Fruit fly (Drosophila melanogaster) whole organism, prepupa: ENCODE results near the gene CG7341.

ENCODE experiments used
- Blimp-1 ChIP-seq: fragments of 200-800 bp; sonication (Bioruptor generic); optimal IDR thresholded peaks from 3 replicates; lab custom pipeline; 2017; ENCODE audit warnings: missing biosample characterization, missing genetic modification characterization, mild to moderate bottlenecking, moderate library complexity, missing genetic modification reagents
- CG10631 ChIP-seq: fragments of 200-800 bp; sonication (Bioruptor generic); optimal IDR thresholded peaks from 2 replicates; lab custom pipeline; 2016; ENCODE audit warnings: missing biosample characterization, missing genetic modification characterization
- CG10669 ChIP-seq: fragments of 200-800 bp; sonication (Bioruptor generic); optimal IDR thresholded peaks from 3 replicates; lab custom pipeline; 2018; ENCODE audit warnings: missing biosample characterization, mild to moderate bottlenecking, missing genetic modification characterization, moderate library complexity
- CG11294 ChIP-seq: fragments of 200-800 bp; sonication (Bioruptor generic); IDR thresholded peaks from 2 replicates; pipeline ENCODE4 v1.3.6; 2022; ENCODE audit warnings: missing biosample characterization, missing genetic modification characterization
- CG11762 ChIP-seq: fragments of 200-800 bp; sonication (Bioruptor generic); optimal IDR thresholded peaks from 3 replicates; lab custom pipeline; 2016; ENCODE audit warnings: missing biosample characterization, missing genetic modification characterization; ENCODE audit not compliant: insufficient read depth
- CG15336 ChIP-seq: fragments of 200-800 bp; sonication (Bioruptor generic); IDR thresholded peaks from 2 replicates; pipeline ENCODE4 v1.3.6; 2022; ENCODE audit warnings: missing biosample characterization, missing genetic modification characterization
- CG16779 ChIP-seq: fragments of 200-800 bp; sonication (Bioruptor generic); optimal IDR thresholded peaks from 3 replicates; lab custom pipeline; 2017; ENCODE audit warnings: missing biosample characterization, mild to moderate bottlenecking, missing genetic modification characterization
- CG3032 ChIP-seq: fragments of 200-800 bp; optimal IDR thresholded peaks from 2 replicates; lab custom pipeline; 2019; ENCODE audit warnings: missing biosample characterization, mild to moderate bottlenecking, missing genetic modification characterization, moderate library complexity
- CG31627 ChIP-seq: fragments of 200-800 bp; sonication (Bioruptor generic); optimal IDR thresholded peaks from 3 replicates; lab custom pipeline; 2016; ENCODE audit warnings: missing biosample characterization, missing genetic modification characterization
- CG32006 ChIP-seq: fragments of 200-800 bp; sonication (Bioruptor generic); optimal IDR thresholded peaks from 3 replicates; lab custom pipeline; 2017; ENCODE audit warnings: missing biosample characterization, mild to moderate bottlenecking, missing genetic modification characterization
- CG34406 ChIP-seq: fragments of 200-800 bp; sonication (Bioruptor generic); optimal IDR thresholded peaks from 3 replicates; lab custom pipeline; 2016; ENCODE audit warnings: missing biosample characterization, missing genetic modification characterization
- CG6163 ChIP-seq: fragments of 200-800 bp; sonication (Bioruptor generic); IDR thresholded peaks from 3 replicates; pipeline ENCODE4 v1.3.6; 2022; ENCODE audit warnings: missing biosample characterization, missing genetic modification characterization
- CG6276 ChIP-seq: fragments of 200-800 bp; sonication (Bioruptor generic); optimal IDR thresholded peaks from 2 replicates; lab custom pipeline; 2017; ENCODE audit warnings: missing biosample characterization, mild to moderate bottlenecking, missing genetic modification characterization
- CG6792 ChIP-seq: fragments of 200-800 bp; sonication (Bioruptor generic); optimal IDR thresholded peaks from 3 replicates; lab custom pipeline; 2016; ENCODE audit warnings: missing biosample characterization, missing genetic modification characterization
- CG6854 ChIP-seq: fragments of 200-800 bp; sonication (Bioruptor generic); optimal IDR thresholded peaks from 2 replicates; lab custom pipeline; 2017; ENCODE audit warnings: missing biosample characterization, mild to moderate bottlenecking, missing genetic modification characterization
- CG7368 ChIP-seq: fragments of 200-800 bp; sonication (Bioruptor generic); optimal IDR thresholded peaks from 3 replicates; lab custom pipeline; 2016; ENCODE audit warnings: missing biosample characterization, missing genetic modification characterization
- CG8119 ChIP-seq: fragments of 200-800 bp; sonication (Bioruptor generic); IDR thresholded peaks from 3 replicates; pipeline ENCODE4 v1.3.6; 2022; ENCODE audit warnings: missing biosample characterization, missing genetic modification characterization
- CG8319 ChIP-seq: fragments of 200-800 bp; sonication (Bioruptor generic); optimal IDR thresholded peaks from 3 replicates; lab custom pipeline; 2016; ENCODE audit warnings: missing biosample characterization, missing genetic modification characterization
- CG9139 ChIP-seq: fragments of 200-800 bp; sonication (Bioruptor generic); optimal IDR thresholded peaks from 3 replicates; lab custom pipeline; 2017; ENCODE audit warnings: missing biosample characterization, mild to moderate bottlenecking, missing genetic modification characterization
- Eip75B ChIP-seq: fragments of 200-800 bp; sonication (Bioruptor generic); optimal IDR thresholded peaks from 3 replicates; lab custom pipeline; 2016; ENCODE audit warnings: missing biosample characterization, missing genetic modification characterization
- Eip78C ChIP-seq: fragments of 200-800 bp; sonication (Bioruptor generic); peaks from one replicate; lab custom pipeline; 2016; ENCODE audit warnings: missing biosample characterization, missing genetic modification characterization
- Ets21C ChIP-seq: fragments of 200-800 bp; sonication (Bioruptor generic); optimal IDR thresholded peaks from 3 replicates; lab custom pipeline; 2016; ENCODE audit warnings: missing biosample characterization, missing genetic modification characterization
- Ets96B ChIP-seq: fragments of 200-800 bp; optimal IDR thresholded peaks from 2 replicates; lab custom pipeline; 2019; ENCODE audit warnings: missing biosample characterization, mild to moderate bottlenecking, missing genetic modification characterization, moderate library complexity
- Gug ChIP-seq: fragments of 200-800 bp; sonication (Bioruptor generic); IDR thresholded peaks from 2 replicates; pipeline ENCODE4 v1.3.6; 2022; ENCODE audit warnings: missing biosample characterization, missing genetic modification characterization
- Hr39 ChIP-seq: fragments of 200-800 bp; sonication (Bioruptor generic); optimal IDR thresholded peaks from 2 replicates; lab custom pipeline; 2016; ENCODE audit warnings: missing biosample characterization, missing genetic modification characterization
- Hr4 ChIP-seq: fragments of 200-800 bp; sonication (Bioruptor generic); optimal IDR thresholded peaks from 3 replicates; lab custom pipeline; 2016; ENCODE audit warnings: missing biosample characterization, missing genetic modification characterization
- Met ChIP-seq: fragments of 200-800 bp; sonication (Bioruptor generic); optimal IDR thresholded peaks from 3 replicates; lab custom pipeline; 2016; ENCODE audit warnings: missing biosample characterization, missing genetic modification characterization
- OdsH ChIP-seq: fragments of 200-800 bp; sonication (Bioruptor generic); optimal IDR thresholded peaks from 3 replicates; lab custom pipeline; 2016; ENCODE audit warnings: missing biosample characterization, missing genetic modification characterization
- Smox ChIP-seq: fragments of 200-800 bp; sonication (Bioruptor generic); optimal IDR thresholded peaks from 3 replicates; lab custom pipeline; 2016; ENCODE audit warnings: missing biosample characterization, missing genetic modification characterization
- Sox102F ChIP-seq: fragments of 200-800 bp; sonication (Bioruptor generic); optimal IDR thresholded peaks from 2 replicates; lab custom pipeline; 2016; ENCODE audit warnings: missing biosample characterization, mild to moderate bottlenecking, missing genetic modification characterization
- Sox14 ChIP-seq: fragments of 200-800 bp; sonication (Bioruptor generic); optimal IDR thresholded peaks from 3 replicates; lab custom pipeline; 2016; ENCODE audit warnings: missing biosample characterization, missing genetic modification characterization
- Sox15 ChIP-seq: fragments of 200-800 bp; sonication (Bioruptor generic); optimal IDR thresholded peaks from 3 replicates; lab custom pipeline; 2016; ENCODE audit warnings: missing biosample characterization, missing genetic modification characterization
- achi ChIP-seq: fragments of 200-800 bp; sonication (Bioruptor generic); optimal IDR thresholded peaks from 3 replicates; lab custom pipeline; 2016; ENCODE audit warnings: missing biosample characterization, missing genetic modification characterization
- acj6 ChIP-seq: fragments of 200-800 bp; sonication (Bioruptor generic); optimal IDR thresholded peaks from 3 replicates; lab custom pipeline; 2016; ENCODE audit warnings: missing biosample characterization, missing genetic modification characterization
- cyc ChIP-seq: fragments of 200-800 bp; sonication (Bioruptor generic); optimal IDR thresholded peaks from 3 replicates; lab custom pipeline; 2016; ENCODE audit warnings: missing biosample characterization, missing genetic modification characterization
- dac ChIP-seq: fragments of 200-800 bp; sonication (Bioruptor generic); optimal IDR thresholded peaks from 2 replicates; lab custom pipeline; 2017; ENCODE audit warnings: missing biosample characterization, mild to moderate bottlenecking, missing genetic modification characterization
- eg ChIP-seq: fragments of 200-800 bp; sonication (Bioruptor generic); IDR thresholded peaks from 3 replicates; pipeline ENCODE4 v1.3.6; 2022; ENCODE audit warnings: missing biosample characterization, missing genetic modification characterization
- esn ChIP-seq: fragments of 200-800 bp; sonication (Bioruptor generic); optimal IDR thresholded peaks from 2 replicates; lab custom pipeline; 2016; ENCODE audit warnings: missing biosample characterization, mild to moderate bottlenecking, missing genetic modification characterization, moderate library complexity
- fd85E ChIP-seq: fragments of 200-800 bp; sonication (Bioruptor generic); optimal IDR thresholded peaks from 3 replicates; lab custom pipeline; 2016; ENCODE audit warnings: missing biosample characterization, missing genetic modification characterization
- lz ChIP-seq: fragments of 200-800 bp; sonication (Bioruptor generic); optimal IDR thresholded peaks from 3 replicates; lab custom pipeline; 2016; ENCODE audit warnings: missing biosample characterization, missing genetic modification characterization
- net ChIP-seq: fragments of 200-800 bp; sonication (Bioruptor generic); optimal IDR thresholded peaks from 3 replicates; lab custom pipeline; 2016; ENCODE audit warnings: missing biosample characterization, missing genetic modification characterization
- pdm3 ChIP-seq: fragments of 200-800 bp; sonication (Bioruptor generic); optimal IDR thresholded peaks from 3 replicates; lab custom pipeline; 2016; ENCODE audit warnings: missing biosample characterization, missing genetic modification characterization
- svp ChIP-seq: fragments of 200-800 bp; sonication (Bioruptor generic); peaks from one replicate; lab custom pipeline; 2016; ENCODE audit warnings: missing biosample characterization, missing genetic modification characterization
- topi ChIP-seq: fragments of 200-800 bp; sonication (Bioruptor generic); optimal IDR thresholded peaks from 3 replicates; lab custom pipeline; 2016; ENCODE audit warnings: missing biosample characterization, missing genetic modification characterization
- vri ChIP-seq: fragments of 200-800 bp; sonication (Bioruptor generic); optimal IDR thresholded peaks from 3 replicates; lab custom pipeline; 2016; ENCODE audit warnings: missing biosample characterization, mild to moderate bottlenecking, missing genetic modification characterization

Gene CG7341

DNA sequence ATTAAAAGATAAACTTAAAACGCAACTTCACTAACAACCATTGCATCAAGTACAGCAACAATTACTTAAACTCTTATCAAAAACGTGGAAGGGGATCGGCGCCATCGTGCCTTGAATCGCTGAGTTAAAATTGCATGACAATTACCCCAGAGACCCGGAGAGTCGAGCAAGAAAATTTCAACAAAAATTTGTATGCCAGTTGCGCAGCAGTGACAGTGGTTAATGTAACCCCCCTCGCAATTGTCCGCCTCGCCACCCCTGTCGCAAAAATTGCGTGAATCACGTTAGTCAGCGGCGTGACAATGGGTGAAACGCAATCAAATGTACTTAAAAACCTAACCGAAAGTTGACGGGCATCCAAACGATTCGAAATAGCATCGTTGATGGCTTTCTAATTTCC lies 13.0 kb upstream of the CG7341 start (continued):
- TF ChIP-seq Blimp-1 (GFP tag; lab: Kevin White, UChicago) = no peak
- peak; percentile 28 for TF ChIP-seq Met (GFP tag; lab: Kevin White, UChicago)
- TF ChIP-seq CG11762 (GFP tag; lab: Kevin White, UChicago) = no peak
- peak; percentile 48 for TF ChIP-seq Hr39 (GFP tag; lab: Kevin White, UChicago)
- no peak for TF ChIP-seq CG34406 (GFP tag; lab: Kevin White, UChicago)
- TF ChIP-seq CG11294 (GFP tag; lab: Robert Waterston, UW) = no peak
- peak; percentile 8 for TF ChIP-seq Sox15 (GFP tag; lab: Kevin White, UChicago)
- peak; percentile 66 for TF ChIP-seq svp (GFP tag; lab: Kevin White, UChicago)
- no peak for TF ChIP-seq CG10669 (GFP tag; lab: Kevin White, UChicago)
- TF ChIP-seq CG8319 (GFP tag; lab: Kevin White, UChicago) = no peak
- TF ChIP-seq dac (GFP tag; lab: Kevin White, UChicago) = no peak
- peak; percentile 72 for TF ChIP-seq Eip78C (GFP tag; lab: Kevin White, UChicago)
- TF ChIP-seq, all 60 proteins: peak for 26

DNA sequence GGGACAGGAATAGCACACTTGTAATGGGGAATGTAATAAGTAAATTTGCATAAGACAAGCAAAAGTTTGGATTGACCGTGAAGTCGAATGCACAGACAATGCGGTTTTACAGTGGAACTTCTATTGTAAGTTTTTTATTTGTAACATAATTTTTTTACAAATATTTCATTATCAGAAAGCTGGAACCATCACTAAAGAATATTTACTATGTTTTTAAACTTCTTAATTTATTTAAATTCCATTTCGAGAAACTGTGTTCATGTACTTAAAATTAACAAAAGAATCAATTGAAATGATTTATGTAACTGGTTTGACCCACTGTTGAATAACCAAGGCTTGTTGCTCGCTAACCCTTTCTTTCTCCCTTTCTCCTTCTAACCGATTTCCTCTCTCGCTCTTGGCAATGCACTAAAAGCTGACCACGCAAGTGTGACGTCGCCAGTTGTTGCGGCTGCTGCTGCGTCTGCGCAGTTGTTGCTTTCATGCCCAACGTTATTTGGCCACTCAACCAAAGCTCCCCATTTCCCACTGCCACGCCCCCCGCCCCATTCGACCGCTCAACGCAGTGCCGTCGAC lies 11.2 kb upstream of the CG7341 start:
- peak; percentile 50 for TF ChIP-seq lz (GFP tag; lab: Kevin White, UChicago)
- peak; percentile 46; the same call in 1 of the 3 replicates for TF ChIP-seq CG8119 (GFP tag; lab: Robert Waterston, UW)
- TF ChIP-seq Met (GFP tag; lab: Kevin White, UChicago) = peak; percentile 59
- peak; percentile 9 for TF ChIP-seq OdsH
- TF ChIP-seq CG6854 (GFP tag; lab: Kevin White, UChicago) = peak; percentile 14
- peak; percentile 34 for TF ChIP-seq Ets21C (GFP tag; lab: Kevin White, UChicago)
- peak; percentile 1 for TF ChIP-seq vri (GFP tag; lab: Kevin White, UChicago)
- peak; percentile 20 for TF ChIP-seq CG31627 (GFP tag; lab: Kevin White, UChicago)
- no peak for TF ChIP-seq CG6792 (GFP tag; lab: Kevin White, UChicago)
- peak; percentile 54 for TF ChIP-seq acj6 (GFP tag; lab: Kevin White, UChicago)
- peak; percentile 20 for TF ChIP-seq Hr4
- peak; percentile 51 for TF ChIP-seq Sox102F (GFP tag; lab: Kevin White, UChicago)
- peak; percentile 3 for TF ChIP-seq CG3032
- TF ChIP-seq fd85E (GFP tag; lab: Kevin White, UChicago) = no peak
- TF ChIP-seq CG15336 = peak; percentile 50; the same call in 1 of the 2 replicates
- TF ChIP-seq CG10631 (GFP tag; lab: Kevin White, UChicago) = peak; percentile 7
- TF ChIP-seq CG9139 (GFP tag; lab: Kevin White, UChicago) = no peak
- peak; percentile 50 for TF ChIP-seq esn (GFP tag; lab: Kevin White, UChicago)
- TF ChIP-seq CG32006 (GFP tag; lab: Kevin White, UChicago) = peak; percentile 11
- TF ChIP-seq CG16779 (tag; lab: Kevin White, UChicago) = no peak
- TF ChIP-seq topi (GFP tag; lab: Kevin White, UChicago) = peak; percentile 26
- no peak for TF ChIP-seq CG8319 (GFP tag; lab: Kevin White, UChicago)
- peak; percentile 20 for TF ChIP-seq CG6276 (GFP tag; lab: Kevin White, UChicago)
- TF ChIP-seq Smox = peak; percentile 65
- TF ChIP-seq CG7368 (GFP tag; lab: Kevin White, UChicago) = no peak
- TF ChIP-seq cyc (GFP tag; lab: Kevin White, UChicago) = peak; percentile 37
- peak; percentile 1 for TF ChIP-seq net (GFP tag; lab: Kevin White, UChicago)
- peak; percentile 6 for TF ChIP-seq Ets96B (tag; lab: Kevin White, UChicago)
- TF ChIP-seq CG6163 (GFP tag; lab: Robert Waterston, UW) = 0 out of 3 replicates have a peak, but pooled peaks have one; percentile 37
- peak; percentile 30 for TF ChIP-seq achi (GFP tag; lab: Kevin White, UChicago)
- peak; percentile 19 for TF ChIP-seq Eip75B
- peak; percentile 26 for TF ChIP-seq pdm3 (GFP tag; lab: Kevin White, UChicago)
- peak; percentile 79 for TF ChIP-seq svp (GFP tag; lab: Kevin White, UChicago)
- peak; percentile 8 for TF ChIP-seq CG34406 (GFP tag; lab: Kevin White, UChicago)
- TF ChIP-seq Blimp-1 (GFP tag; lab: Kevin White, UChicago) = peak; percentile 20
- peak; percentile 18 for TF ChIP-seq Sox14
- peak; percentile 23 for TF ChIP-seq Hr39 (GFP tag; lab: Kevin White, UChicago)
- no peak for TF ChIP-seq Gug (GFP tag; lab: Robert Waterston, UW)
- no peak for TF ChIP-seq eg
- peak; percentile 85 for TF ChIP-seq Eip78C (GFP tag; lab: Kevin White, UChicago)
- TF ChIP-seq, all 60 proteins: peak for 32
